Worm (Caenorhabditis elegans) whole organism, mixed stage, embryonic: ENCODE measurements around the gene asp-19.

ENCODE experiments used
- ces-1 ChIP-seq: fragments of 150-350 bp; optimal IDR thresholded peaks from 2 replicates; lab custom pipeline; 2014; ENCODE audit warnings: missing biosample characterization, missing genetic modification reagents, missing genetic modification characterization
- drap-1 ChIP-seq: fragments of 200-800 bp; sonication (Bioruptor generic); optimal IDR thresholded peaks from 3 replicates; lab custom pipeline; 2018; ENCODE audit warnings: mild to moderate bottlenecking, missing genetic modification characterization, missing compliant biosample characterization
- mab-5 ChIP-seq: fragments of 150-350 bp; optimal IDR thresholded peaks from 2 replicates; lab custom pipeline; 2014; ENCODE audit warnings: missing biosample characterization, missing genetic modification characterization
- mep-1 ChIP-seq: fragments of 150-350 bp; optimal IDR thresholded peaks from 2 replicates; lab custom pipeline; 2017; ENCODE audit warnings: missing biosample characterization, missing genetic modification reagents, missing genetic modification characterization, inconsistent platforms
- nhr-237 ChIP-seq: fragments of 150-350 bp; optimal IDR thresholded peaks from 2 replicates; lab custom pipeline; 2014; ENCODE audit warnings: missing biosample characterization, missing genetic modification characterization
- nhr-28 ChIP-seq: fragments of 150-350 bp; optimal IDR thresholded peaks from 2 replicates; lab custom pipeline; 2014; ENCODE audit warnings: missing biosample characterization, missing genetic modification characterization
- nhr-76 ChIP-seq: sonication (generic microtip); optimal IDR thresholded peaks from 2 replicates; lab custom pipeline; 2017; ENCODE audit warnings: missing biosample characterization, missing genetic modification characterization
- pha-4 ChIP-seq: fragments of 150-350 bp; optimal IDR thresholded peaks from 2 replicates; lab custom pipeline; 2018; ENCODE audit warnings: missing biosample characterization, missing genetic modification reagents, missing genetic modification characterization
- snpc-4 ChIP-seq: fragments of 150-350 bp; optimal IDR thresholded peaks from 2 replicates; lab custom pipeline; 2014; ENCODE audit warnings: missing biosample characterization, missing genetic modification characterization
- tbx-8 ChIP-seq: fragments of 200-800 bp; sonication (Bioruptor generic); optimal IDR thresholded peaks from 2 replicates; lab custom pipeline; 2018; ENCODE audit warnings: mild to moderate bottlenecking, missing genetic modification characterization, moderate library complexity, missing compliant biosample characterization
- unc-39 ChIP-seq: fragments of 150-350 bp; optimal IDR thresholded peaks from 2 replicates; lab custom pipeline; 2014; ENCODE audit warnings: missing biosample characterization, missing genetic modification characterization
- unc-62 ChIP-seq: fragments of 150-350 bp; optimal IDR thresholded peaks from 2 replicates; lab custom pipeline; 2014; ENCODE audit warnings: missing biosample characterization, missing genetic modification reagents, missing genetic modification characterization

ce11 chrV:18725858-18726257 lies 3.3 kb downstream of the asp-19 start:
- TF ChIP-seq pha-4 (tag; lab: Kevin White, UChicago) (no peak), mab-5 (tag; lab: Kevin White, UChicago) (no peak), unc-62 (GFP tag; lab: Kevin White, UChicago) (no peak), nhr-76 (tag; lab: Kevin White, UChicago) (no peak), ces-1 (GFP tag; lab: Kevin White, UChicago) (peak; percentile 68), nhr-237 (tag; lab: Kevin White, UChicago) (no peak), snpc-4 (no peak), drap-1 (GFP tag; lab: Kevin White, UChicago) (no peak), unc-39 (tag; lab: Kevin White, UChicago) (no peak), mep-1 (tag; lab: Kevin White, UChicago) (no peak), tbx-8 (GFP tag; lab: Kevin White, UChicago) (no peak), nhr-28 (tag; lab: Kevin White, UChicago) (no peak)
